Fruit fly (Drosophila melanogaster) whole organism, wandering third instar larva: ENCODE measurements around the gene Pp1alpha-96A.

Experiments
- GATAd ChIP-seq: sonication (Bioruptor generic); optimal IDR thresholded peaks from 2 replicates; lab custom pipeline; 2016; ENCODE audit warnings: missing biosample characterization, missing genetic modification characterization
- OdsH ChIP-seq: fragments of 200-800 bp; sonication (Bioruptor generic); optimal IDR thresholded peaks from 2 replicates; lab custom pipeline; 2016; ENCODE audit warnings: missing biosample characterization, mild to moderate bottlenecking, missing genetic modification characterization
- dsf ChIP-seq: sonication (Bioruptor generic); optimal IDR thresholded peaks from 2 replicates; lab custom pipeline; 2016; ENCODE audit warnings: missing biosample characterization, missing genetic modification characterization, borderline replicate concordance
- fru ChIP-seq: fragments of 200-800 bp; sonication (Bioruptor generic); optimal IDR thresholded peaks from 3 replicates; lab custom pipeline; 2016; ENCODE audit warnings: missing biosample characterization, mild to moderate bottlenecking, missing genetic modification characterization

DNA sequence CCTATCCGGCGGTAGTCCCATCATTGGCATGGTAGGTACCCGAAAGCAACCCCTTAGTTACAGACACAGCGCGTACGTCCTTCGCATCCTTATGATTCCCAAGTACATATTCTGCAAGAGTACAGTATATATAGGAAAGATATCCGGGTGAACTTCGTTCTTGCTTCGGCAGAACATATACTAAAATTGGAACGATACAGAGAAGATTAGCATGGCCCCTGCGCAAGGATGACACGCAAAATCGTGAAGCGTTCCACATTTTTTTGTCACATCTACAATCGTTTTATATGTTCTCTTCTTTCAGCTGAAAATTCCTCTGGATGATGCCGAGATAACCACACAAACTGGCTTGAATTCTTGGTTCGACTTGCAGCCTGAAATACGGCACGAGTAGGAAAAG, 37.9 kb downstream of the Pp1alpha-96A start:
- TF ChIP-seq dsf (GFP tag; lab: Kevin White, UChicago) (no peak), OdsH (no peak), GATAd (GFP tag; lab: Kevin White, UChicago) (no peak), fru (GFP tag; lab: Kevin White, UChicago) (no peak)
